Worm (Caenorhabditis elegans): ENCODE measurements around the gene dnc-4.
A peak's percentile ranks its signal among the peaks of the same experiment; 100 is the strongest.

Gene dnc-4

ce11 chrIV:8040610-8041317 lies 21.2 kb upstream of the dnc-4 start (continued):
- TF ChIP-seq peb-1 (tag; optimal IDR thresholded peaks at IDR 0.05) (no peak), mdl-1 (tag; optimal IDR thresholded peaks at IDR 0.05) (peak in 1 of 2 experiments; percentile 49), nhr-12 (tag; optimal IDR thresholded peaks at IDR 0.05) (no peak), unc-62 (GFP tag; optimal IDR thresholded peaks at IDR 0.05) (no peak), nhr-11 (tag; optimal IDR thresholded peaks at IDR 0.05) (no peak), crh-2 (tag; optimal IDR thresholded peaks at IDR 0.05) (peak; percentile 57), nhr-129 (tag; optimal IDR thresholded peaks at IDR 0.05) (peak; percentile 36), elt-3 (tag; optimal IDR thresholded peaks at IDR 0.05) (no peak), alr-1 (tag; optimal IDR thresholded peaks at IDR 0.05) (no peak), gmeb-1 (tag; optimal IDR thresholded peaks at IDR 0.05) (no peak), sma-3 (GFP tag; optimal IDR thresholded peaks at IDR 0.05) (no peak)

DNA sequence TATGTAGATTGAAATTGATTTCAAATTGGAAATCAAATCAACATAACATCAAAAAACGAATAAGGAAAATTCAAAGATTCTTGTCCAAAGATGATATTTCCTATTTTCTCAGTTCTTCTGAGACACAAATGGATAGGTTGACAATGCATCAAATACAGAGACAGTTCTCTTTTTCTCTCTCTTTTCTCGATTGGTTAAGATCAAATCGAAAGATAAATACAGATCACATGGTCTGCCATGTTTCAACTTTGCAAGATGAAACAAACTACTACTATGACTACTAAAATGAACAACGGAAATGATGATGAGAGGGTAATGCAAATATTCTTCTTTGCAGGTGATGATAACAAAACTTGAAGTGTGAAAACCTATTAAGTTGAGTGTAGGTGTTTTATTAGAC lies 16.9 kb upstream of the dnc-4 start:
- TF ChIP-seq ceh-16 (tag; optimal IDR thresholded peaks at IDR 0.05) (peak; percentile 67), nhr-77 (tag; optimal IDR thresholded peaks at IDR 0.05) (no peak), lsy-2 (tag; optimal IDR thresholded peaks at IDR 0.05) (peak in 1 of 2 experiments; percentile 13), ztf-1 (GFP tag; conservative IDR thresholded peaks at IDR 0.05) (no peak), sma-3 (GFP tag; optimal IDR thresholded peaks at IDR 0.05) (peak; percentile 60), nhr-21 (tag; optimal IDR thresholded peaks at IDR 0.05) (peak; percentile 51), blmp-1 (tag; optimal IDR thresholded peaks at IDR 0.05; ENCODE audit: insufficient read depth) (peak; percentile 75), F13H6.1 (tag; optimal IDR thresholded peaks at IDR 0.05) (no peak), crh-2 (tag; optimal IDR thresholded peaks at IDR 0.05) (peak; percentile 48), egl-27 (tag; optimal IDR thresholded peaks at IDR 0.05) (peak; percentile 28), fos-1 (tag; optimal IDR thresholded peaks at IDR 0.05) (peak; percentile 49), nhr-25 (tag; optimal IDR thresholded peaks at IDR 0.05) (peak; percentile 89), ztf-11 (tag; optimal IDR thresholded peaks at IDR 0.05) (no peak), nhr-12 (tag; optimal IDR thresholded peaks at IDR 0.05) (no peak), unc-39 (tag; optimal IDR thresholded peaks at IDR 0.05) (no peak), lin-39 (tag; optimal IDR thresholded peaks at IDR 0.05) (no peak), elt-1 (tag; optimal IDR thresholded peaks at IDR 0.05) (peak; percentile 33), nhr-129 (tag; optimal IDR thresholded peaks at IDR 0.05) (peak; percentile 16), C34F6.9 (tag; optimal IDR thresholded peaks at IDR 0.05) (peak; percentile 14), sma-9 (GFP tag; optimal IDR thresholded peaks at IDR 0.05) (peak; percentile 83), sma-9 (tag; optimal IDR thresholded peaks at IDR 0.05) (no peak)

DNA sequence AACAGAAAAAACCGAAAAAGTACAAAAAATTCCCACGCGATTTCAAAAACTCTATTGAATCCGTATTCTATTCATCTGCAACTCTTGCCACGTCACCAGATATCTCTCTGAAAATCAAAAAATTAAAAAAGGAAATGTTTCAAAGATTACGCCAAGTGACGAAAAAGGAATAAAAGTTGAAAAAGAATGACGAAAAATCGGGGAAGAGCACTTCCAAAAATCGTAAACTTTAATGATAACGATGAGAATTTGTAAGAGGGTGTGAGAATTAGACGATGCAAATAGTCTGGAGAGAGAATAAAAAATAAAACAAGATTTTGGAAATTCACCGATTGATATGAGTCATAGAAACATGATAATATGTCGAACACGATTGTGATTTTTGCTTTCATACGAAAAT lies 14.6 kb upstream of the dnc-4 start:
- TF ChIP-seq fos-1 (tag; optimal IDR thresholded peaks at IDR 0.05) (peak; percentile 71), lsy-2 (tag; optimal IDR thresholded peaks at IDR 0.05) (no peak)

DNA sequence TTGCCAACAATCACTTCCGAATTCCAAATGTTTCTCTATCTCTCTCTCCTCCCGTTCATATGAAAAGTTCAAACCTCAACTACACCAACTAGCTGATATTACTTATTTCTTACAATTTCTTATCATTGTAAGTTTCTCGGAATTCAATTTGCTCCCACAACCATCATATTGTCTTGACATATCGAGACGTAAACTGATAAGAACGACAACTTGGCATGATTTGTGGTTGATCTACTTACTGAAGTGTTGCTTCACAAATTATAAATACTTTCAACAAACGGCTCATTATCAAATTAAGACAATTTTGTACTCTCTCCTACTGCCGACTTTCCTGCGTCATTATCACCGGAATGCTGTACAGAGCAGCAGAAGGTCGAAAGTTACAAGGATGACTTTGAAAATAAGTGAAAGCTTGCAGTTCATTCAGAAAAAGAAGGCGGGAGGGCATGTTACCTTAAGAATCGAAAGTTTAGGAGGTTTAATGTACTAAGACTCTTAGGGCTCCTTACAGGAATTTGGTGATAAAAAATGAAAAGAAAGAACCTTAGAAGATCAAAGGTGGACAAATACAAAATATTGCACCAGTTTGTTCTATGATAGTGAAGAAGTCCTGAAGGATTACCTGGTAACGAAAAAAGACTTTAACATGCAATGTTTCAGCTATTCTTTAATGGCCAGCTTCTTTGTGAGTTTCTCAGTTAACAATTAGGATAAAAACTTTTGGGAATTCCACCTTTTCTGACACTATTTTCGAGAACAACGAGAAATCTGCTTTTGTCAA lies 12.7 kb upstream of the dnc-4 start:
- TF ChIP-seq unc-55 (GFP tag; optimal IDR thresholded peaks at IDR 0.05) (no peak), egl-27 (tag; optimal IDR thresholded peaks at IDR 0.05) (peak; percentile 31), sma-3 (GFP tag; optimal IDR thresholded peaks at IDR 0.05) (no peak), R02D3.7 (tag; optimal IDR thresholded peaks at IDR 0.05) (no peak), nhr-6 (tag; optimal IDR thresholded peaks at IDR 0.05) (no peak), Y55F3AM.14 (GFP tag; optimal IDR thresholded peaks at IDR 0.05) (no peak), peb-1 (tag; optimal IDR thresholded peaks at IDR 0.05) (no peak), nhr-23 (tag; optimal IDR thresholded peaks at IDR 0.05) (no peak), nhr-237 (tag; optimal IDR thresholded peaks at IDR 0.05) (no peak), aly-2 (tag; optimal IDR thresholded peaks at IDR 0.05) (no peak), elt-3 (tag; optimal IDR thresholded peaks at IDR 0.05) (no peak), blmp-1 (tag; optimal IDR thresholded peaks at IDR 0.05; ENCODE audit: insufficient read depth) (no peak), mab-5 (tag; optimal IDR thresholded peaks at IDR 0.05) (no peak), ama-1 (optimal IDR thresholded peaks at IDR 0.05) (no peak), snpc-4 (tag; optimal IDR thresholded peaks at IDR 0.05) (no peak), F13H6.1 (tag; optimal IDR thresholded peaks at IDR 0.05) (peak; percentile 10), mbf-1 (tag; optimal IDR thresholded peaks at IDR 0.05) (no peak), gmeb-1 (tag; optimal IDR thresholded peaks at IDR 0.05) (no peak), fos-1 (tag; optimal IDR thresholded peaks at IDR 0.05) (peak; percentile 84), nhr-129 (tag; optimal IDR thresholded peaks at IDR 0.05) (no peak), C34F6.9 (tag; optimal IDR thresholded peaks at IDR 0.05) (no peak), lin-39 (tag; optimal IDR thresholded peaks at IDR 0.05) (no peak), ceh-82 (tag; optimal IDR thresholded peaks at IDR 0.05) (no peak), nhr-12 (tag; optimal IDR thresholded peaks at IDR 0.05) (no peak), ztf-4 (tag; optimal IDR thresholded peaks at IDR 0.05) (no peak), mdl-1 (tag; optimal IDR thresholded peaks at IDR 0.05) (no peak), dmd-4 (tag; optimal IDR thresholded peaks at IDR 0.05) (no peak), sem-4 (tag; optimal IDR thresholded peaks at IDR 0.05) (no peak), lin-11 (tag; optimal IDR thresholded peaks at IDR 0.05) (no peak), nhr-77 (tag; optimal IDR thresholded peaks at IDR 0.05) (no peak), crh-2 (tag; optimal IDR thresholded peaks at IDR 0.05) (peak; percentile 78), sma-9 (GFP tag; optimal IDR thresholded peaks at IDR 0.05) (peak; percentile 82), sma-9 (tag; optimal IDR thresholded peaks at IDR 0.05) (no peak)
